Worm (Caenorhabditis elegans) whole organism, L3 larva: ENCODE data around the gene C30F2.4.

Source experiments
- ZK546.5 ChIP-seq: sonication (generic microtip); optimal IDR thresholded peaks from 2 replicates; lab custom pipeline; 2017; ENCODE audit warnings: missing biosample characterization, missing genetic modification characterization
- aly-2 ChIP-seq: fragments of 150-350 bp; optimal IDR thresholded peaks from 2 replicates; lab custom pipeline; 2014; ENCODE audit warnings: missing biosample characterization, missing genetic modification characterization
- ama-1 ChIP-seq: fragments of 150-350 bp; optimal IDR thresholded peaks from 2 replicates; lab custom pipeline; 2018
- elt-1 ChIP-seq: fragments of 150-350 bp; optimal IDR thresholded peaks from 2 replicates; lab custom pipeline; 2014; ENCODE audit warnings: missing biosample characterization, missing genetic modification characterization
- fkh-10 ChIP-seq: sonication (generic microtip); optimal IDR thresholded peaks from 2 replicates; lab custom pipeline; 2017; ENCODE audit warnings: missing biosample characterization, missing genetic modification reagents, missing genetic modification characterization
- nhr-28 ChIP-seq: fragments of 150-350 bp; optimal IDR thresholded peaks from 2 replicates; lab custom pipeline; 2014; ENCODE audit warnings: missing biosample characterization, missing genetic modification characterization

- TF ChIP-seq nhr-28 (tag; lab: Kevin White, UChicago) (no peak), ZK546.5 (tag; lab: Kevin White, UChicago) (no peak), ama-1 (lab: Kevin White, UChicago) (no peak), fkh-10 (GFP tag; lab: Kevin White, UChicago) (no peak), elt-1 (no peak), aly-2 (tag; lab: Kevin White, UChicago) (no peak)
These were observed 3.8 kb downstream of the C30F2.4 start, which contains the start of gene col-187 for ce11 chrX:16072595-16072994.
